Fruit fly (Drosophila melanogaster) Kc167 (cell line): ENCODE data around the gene Fer2.
"Not testable (repeated sequence)": the region's sequence is repeated elsewhere in the genome, so short reads cannot be mapped to it uniquely, and the experiment has no call there.

ENCODE experiments used
- Myc ChIP-seq: fragments of >200 bp; optimal IDR thresholded peaks from 2 replicates; lab custom pipeline; 2017; ENCODE audit warnings: missing external identifiers
- h ChIP-seq: fragments of >200 bp; optimal IDR thresholded peaks from 3 replicates; lab custom pipeline; 2018; ENCODE audit warnings: missing external identifiers
- insv ChIP-seq: fragments of >200 bp; optimal IDR thresholded peaks from 3 replicates; lab custom pipeline; 2018; ENCODE audit warnings: missing external identifiers
- psq ChIP-seq: fragments of >200 bp; optimal IDR thresholded peaks from 2 replicates; lab custom pipeline; 2017; ENCODE audit warnings: missing external identifiers
- ttk ChIP-seq: sonication (Bioruptor generic); optimal IDR thresholded peaks from 2 replicates; lab custom pipeline; 2017; ENCODE audit warnings: missing external identifiers

DNA sequence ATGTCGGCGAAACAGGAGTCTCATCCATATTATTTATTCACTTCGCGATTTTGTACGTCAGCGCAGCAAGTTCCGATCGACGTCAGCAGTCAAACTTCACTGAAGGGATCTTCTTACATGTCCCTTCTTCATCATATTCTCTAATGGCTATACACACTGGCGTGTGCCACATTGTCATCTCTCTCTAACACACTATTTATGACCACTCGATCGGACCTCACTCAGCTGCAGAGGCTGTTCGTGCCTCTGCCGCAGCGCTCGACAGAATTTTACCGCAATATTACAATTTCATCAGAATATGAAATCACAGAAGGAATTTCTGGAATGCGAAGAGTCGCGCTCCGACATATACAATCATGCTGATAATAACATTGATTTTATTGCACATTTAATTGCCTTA lies 38.4 kb upstream of the Fer2 start, which contains the start of gene Bin1:
- not testable (repeated sequence) for TF ChIP-seq psq, insv, Myc, ttk, h (lab: Kevin White, UChicago)
